Worm (Caenorhabditis elegans) whole organism, L2 larva: ENCODE results near the gene sel-11.

Experiments used
- C34F6.9 ChIP-seq: fragments of 150-350 bp; optimal IDR thresholded peaks from 2 replicates; lab custom pipeline; 2014; ENCODE audit warnings: missing biosample characterization, missing genetic modification characterization
- F13H6.1 ChIP-seq: sonication (generic microtip); optimal IDR thresholded peaks from 2 replicates; lab custom pipeline; 2016; ENCODE audit warnings: missing genetic modification characterization, missing compliant biosample characterization
- R02D3.7 ChIP-seq: fragments of 150-350 bp; optimal IDR thresholded peaks from 2 replicates; lab custom pipeline; 2014; ENCODE audit warnings: missing biosample characterization, missing genetic modification characterization
- Y55F3AM.14 ChIP-seq: fragments of 200-800 bp; sonication (Bioruptor generic); optimal IDR thresholded peaks from 2 replicates; lab custom pipeline; 2018; ENCODE audit warnings: mild to moderate bottlenecking, missing genetic modification characterization, missing compliant biosample characterization
- ZK546.5 ChIP-seq: sonication (generic microtip); optimal IDR thresholded peaks from 2 replicates; lab custom pipeline; 2017; ENCODE audit warnings: missing biosample characterization, missing genetic modification characterization
- alr-1 ChIP-seq: fragments of 150-350 bp; optimal IDR thresholded peaks from 2 replicates; lab custom pipeline; 2014; ENCODE audit warnings: missing biosample characterization, missing genetic modification characterization
- aly-2 ChIP-seq: fragments of 150-350 bp; optimal IDR thresholded peaks from 2 replicates; lab custom pipeline; 2014; ENCODE audit warnings: missing biosample characterization, missing genetic modification characterization
- ama-1 ChIP-seq: fragments of 150-350 bp; optimal IDR thresholded peaks from 2 replicates; lab custom pipeline; 2018; ENCODE audit warnings: inconsistent platforms
- blmp-1 ChIP-seq: sonication (generic microtip); optimal IDR thresholded peaks from 2 replicates; lab custom pipeline; 2017; ENCODE audit warnings: missing genetic modification characterization, mild to moderate bottlenecking, missing compliant biosample characterization, antibody characterized with exemption, moderate library complexity; ENCODE audit not compliant: insufficient read depth
- ceh-16 ChIP-seq: fragments of 150-350 bp; optimal IDR thresholded peaks from 2 replicates; lab custom pipeline; 2014; ENCODE audit warnings: missing biosample characterization, missing genetic modification characterization
- crh-2 ChIP-seq: sonication (generic microtip); optimal IDR thresholded peaks from 2 replicates; lab custom pipeline; 2017; ENCODE audit warnings: missing biosample characterization, missing genetic modification characterization
- dmd-4 ChIP-seq: sonication (generic microtip); optimal IDR thresholded peaks from 2 replicates; lab custom pipeline; 2017; ENCODE audit warnings: missing biosample characterization, missing genetic modification characterization
- elt-1 ChIP-seq: fragments of 150-350 bp; optimal IDR thresholded peaks from 2 replicates; lab custom pipeline; 2014; ENCODE audit warnings: missing biosample characterization, missing genetic modification characterization
- elt-3 ChIP-seq: sonication (generic microtip); optimal IDR thresholded peaks from 2 replicates; lab custom pipeline; 2017; ENCODE audit warnings: missing biosample characterization, missing genetic modification characterization
- fos-1 ChIP-seq: fragments of 150-350 bp; optimal IDR thresholded peaks from 2 replicates; lab custom pipeline; 2014; ENCODE audit warnings: missing biosample characterization, missing genetic modification characterization
- gmeb-1 ChIP-seq: fragments of 150-350 bp; optimal IDR thresholded peaks from 2 replicates; lab custom pipeline; 2014; ENCODE audit warnings: missing biosample characterization, missing genetic modification characterization
- lin-11 ChIP-seq: fragments of 150-350 bp; sonication (generic microtip); optimal IDR thresholded peaks from 2 replicates; lab custom pipeline; 2014; ENCODE audit warnings: missing biosample characterization, missing genetic modification characterization, inconsistent platforms, mixed read lengths
- lin-13 ChIP-seq: fragments of 150-350 bp; optimal IDR thresholded peaks from 2 replicates; lab custom pipeline; 2014; ENCODE audit warnings: missing biosample characterization, missing genetic modification reagents, missing genetic modification characterization
- lin-39 ChIP-seq: fragments of 150-350 bp; optimal IDR thresholded peaks from 2 replicates; lab custom pipeline; 2014; ENCODE audit warnings: missing biosample characterization, missing genetic modification reagents, missing genetic modification characterization
- mab-5 ChIP-seq: fragments of 150-350 bp; optimal IDR thresholded peaks from 2 replicates; lab custom pipeline; 2014; ENCODE audit warnings: missing biosample characterization, missing genetic modification characterization
- mbf-1 ChIP-seq: sonication (generic microtip); optimal IDR thresholded peaks from 2 replicates; lab custom pipeline; 2017; ENCODE audit warnings: missing biosample characterization, missing genetic modification characterization
- mdl-1 ChIP-seq, 2 experiments: fragments of 150-350 bp in 1 of 2; sonication (generic microtip) in 1 of 2; optimal IDR thresholded peaks; 2 replicates each; lab custom pipeline; 2017; ENCODE audit warnings: missing biosample characterization in 2 of 2, missing genetic modification characterization in 2 of 2
- nhr-11 ChIP-seq: fragments of 150-350 bp; optimal IDR thresholded peaks from 2 replicates; lab custom pipeline; 2014; ENCODE audit warnings: missing biosample characterization, missing genetic modification characterization
- nhr-12 ChIP-seq: fragments of 150-350 bp; optimal IDR thresholded peaks from 2 replicates; lab custom pipeline; 2014; ENCODE audit warnings: missing biosample characterization, missing genetic modification characterization
- nhr-129 ChIP-seq: fragments of 150-350 bp; optimal IDR thresholded peaks from 2 replicates; lab custom pipeline; 2014; ENCODE audit warnings: missing biosample characterization, missing genetic modification characterization
- nhr-21 ChIP-seq: fragments of 150-350 bp; optimal IDR thresholded peaks from 2 replicates; lab custom pipeline; 2014; ENCODE audit warnings: missing biosample characterization, missing genetic modification characterization
- nhr-25 ChIP-seq: fragments of 150-350 bp; sonication (generic microtip); optimal IDR thresholded peaks from 3 replicates; lab custom pipeline; 2014; ENCODE audit warnings: missing biosample characterization, missing genetic modification characterization
- peb-1 ChIP-seq: fragments of 150-350 bp; optimal IDR thresholded peaks from 2 replicates; lab custom pipeline; 2014; ENCODE audit warnings: missing biosample characterization, missing genetic modification characterization
- sem-4 ChIP-seq: fragments of 150-350 bp; optimal IDR thresholded peaks from 2 replicates; lab custom pipeline; 2014; ENCODE audit warnings: missing biosample characterization, missing genetic modification reagents, missing genetic modification characterization
- skn-1 ChIP-seq: sonication (generic microtip); optimal IDR thresholded peaks from 2 replicates; lab custom pipeline; 2017; ENCODE audit warnings: missing biosample characterization, missing genetic modification characterization
- sma-9 ChIP-seq, 2 experiments: fragments of 150-350 bp in 1 of 2; sonication (generic microtip) in 1 of 2; optimal IDR thresholded peaks; 2 replicates each; lab custom pipeline; 2014 to 2016; ENCODE audit warnings: missing genetic modification characterization in 2 of 2, mild to moderate bottlenecking in 1 of 2, missing biosample characterization in 1 of 2, missing compliant biosample characterization in 1 of 2, missing genetic modification reagents in 1 of 2, moderate library complexity in 1 of 2
- snpc-4 ChIP-seq: fragments of 150-350 bp; optimal IDR thresholded peaks from 2 replicates; lab custom pipeline; 2014; ENCODE audit warnings: missing biosample characterization, missing genetic modification characterization
- unc-39 ChIP-seq: fragments of 150-350 bp; optimal IDR thresholded peaks from 2 replicates; lab custom pipeline; 2014; ENCODE audit warnings: missing biosample characterization, missing genetic modification characterization
- unc-55 ChIP-seq: fragments of 150-350 bp; sonication (generic microtip); optimal IDR thresholded peaks from 3 replicates; lab custom pipeline; 2014; ENCODE audit warnings: missing biosample characterization, missing genetic modification reagents, missing genetic modification characterization
- unc-62 ChIP-seq: fragments of 150-350 bp; optimal IDR thresholded peaks from 2 replicates; lab custom pipeline; 2014; ENCODE audit warnings: missing biosample characterization, missing genetic modification reagents, missing genetic modification characterization
- ztf-11 ChIP-seq: sonication (generic microtip); optimal IDR thresholded peaks from 2 replicates; lab custom pipeline; 2017; ENCODE audit warnings: missing biosample characterization, missing genetic modification characterization
- ztf-4 ChIP-seq: fragments of 150-350 bp; optimal IDR thresholded peaks from 2 replicates; lab custom pipeline; 2014; ENCODE audit warnings: missing biosample characterization, missing genetic modification characterization

sel-11 gene

ce11 chrV:11764373-11764954 is 2.7 kb upstream of the sel-11 start, which contains the start of the genes F55A11.1 and syx-5 (continued):
- no peak for TF ChIP-seq lin-11 (tag; lab: Kevin White, UChicago)
- peak; percentile 31 for TF ChIP-seq mbf-1 (tag; lab: Kevin White, UChicago)
- peak; percentile 45 for TF ChIP-seq snpc-4 (tag; lab: Kevin White, UChicago)
- TF ChIP-seq fos-1 (tag; lab: Kevin White, UChicago): peak; percentile 68
- no peak for TF ChIP-seq peb-1 (tag; lab: Kevin White, UChicago)
- TF ChIP-seq gmeb-1: peak; percentile 87
- peak; percentile 81 for TF ChIP-seq sma-9 (GFP tag; optimal IDR thresholded peaks at IDR 0.05; lab: Kevin White, UChicago)
- TF ChIP-seq sma-9 (tag; optimal IDR thresholded peaks at IDR 0.05; lab: Kevin White, UChicago): no peak
- TF ChIP-seq sem-4 (tag; lab: Kevin White, UChicago): peak; percentile 90

ce11 chrV:11769646-11770045 is 2.5 kb downstream of the sel-11 start:
- TF ChIP-seq blmp-1 (no peak), nhr-129 (tag; lab: Kevin White, UChicago) (no peak), nhr-11 (no peak), lin-11 (tag; lab: Kevin White, UChicago) (no peak), mbf-1 (tag; lab: Kevin White, UChicago) (no peak), F13H6.1 (no peak), unc-55 (GFP tag; lab: Kevin White, UChicago) (no peak), snpc-4 (tag; lab: Kevin White, UChicago) (no peak), alr-1 (tag; lab: Kevin White, UChicago) (no peak), nhr-12 (no peak)

ce11 chrV:11770053-11770517 is 3.0 kb downstream of the sel-11 start, which contains the start of gene F55A11.4:
Gene F55A11.4, plus strand, starts transcription at chrV:11770467.
- TF ChIP-seq ama-1 (lab: Kevin White, UChicago): peak; percentile 32
- no peak for TF ChIP-seq alr-1 (tag; lab: Kevin White, UChicago)
- TF ChIP-seq nhr-25 (tag; lab: Kevin White, UChicago): peak; percentile 10

ce11 chrV:11773420-11773819 is 6.3 kb downstream of the sel-11 start, which contains the start of gene bus-18:
Gene bus-18, plus strand, starts transcription at chrV:11773720.
- TF ChIP-seq skn-1 (tag; lab: Kevin White, UChicago) (no peak), Y55F3AM.14 (GFP tag; lab: Kevin White, UChicago) (no peak), sem-4 (tag; lab: Kevin White, UChicago) (no peak), unc-39 (tag; lab: Kevin White, UChicago) (no peak), ama-1 (lab: Kevin White, UChicago) (no peak), ztf-11 (tag; lab: Kevin White, UChicago) (no peak), mab-5 (no peak), C34F6.9 (tag; lab: Kevin White, UChicago) (no peak), elt-1 (no peak), F13H6.1 (no peak), unc-62 (no peak), lin-13 (GFP tag; lab: Kevin White, UChicago) (no peak), mbf-1 (tag; lab: Kevin White, UChicago) (no peak), lin-39 (tag; lab: Kevin White, UChicago) (no peak), nhr-11 (no peak), alr-1 (tag; lab: Kevin White, UChicago) (no peak)

- TF ChIP-seq nhr-25 (tag; lab: Kevin White, UChicago) (peak; percentile 39), fos-1 (tag; lab: Kevin White, UChicago) (peak; percentile 62), mab-5 (no peak), ceh-16 (tag; lab: Kevin White, UChicago) (peak; percentile 27)
These were observed 6.8 kb downstream of the sel-11 start for ce11 chrV:11773934-11774333.

- TF ChIP-seq elt-3 (tag; lab: Kevin White, UChicago) (no peak), dmd-4 (no peak), ama-1 (lab: Kevin White, UChicago) (no peak), ceh-16 (tag; lab: Kevin White, UChicago) (no peak), nhr-11 (no peak), crh-2 (tag; lab: Kevin White, UChicago) (no peak), aly-2 (tag; lab: Kevin White, UChicago) (no peak), mdl-1 (tag; optimal IDR thresholded peaks at IDR 0.05; lab: Kevin White, UChicago) (no peak), skn-1 (tag; lab: Kevin White, UChicago) (no peak), ztf-4 (no peak), R02D3.7 (tag; lab: Kevin White, UChicago) (no peak), nhr-21 (tag; lab: Kevin White, UChicago) (no peak), ZK546.5 (tag; lab: Kevin White, UChicago) (no peak), nhr-129 (tag; lab: Kevin White, UChicago) (no peak)
These were observed 9.4 kb downstream of the sel-11 start, which contains the start of gene F55A11.6 for ce11 chrV:11776538-11776937. Gene F55A11.6, plus strand, starts transcription at chrV:11776838.
